Fruit fly (Drosophila melanogaster): ENCODE measurements around the gene CG13004.

The CG13004 gene

DNA sequence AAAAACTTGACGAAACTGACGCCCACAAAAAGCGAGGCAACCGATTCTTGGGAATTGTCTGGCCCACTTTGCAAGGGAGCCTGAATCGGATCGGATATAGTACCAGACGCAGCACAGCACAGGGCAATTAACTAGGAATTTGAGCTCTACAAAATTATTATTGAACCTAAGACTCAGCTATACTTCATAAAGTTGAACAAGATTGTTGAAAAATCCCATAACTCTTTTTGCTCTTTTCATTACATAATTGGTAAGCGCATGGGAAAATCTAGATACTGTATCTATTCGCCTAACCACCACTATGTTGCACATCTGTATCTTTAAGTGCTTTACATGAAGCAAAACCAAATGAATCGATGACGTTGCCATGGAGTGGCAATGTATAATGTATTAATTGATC is 2.2 kb downstream of the CG13004 start (continued):
- TF ChIP-seq CG4328 (GFP tag; optimal IDR thresholded peaks at IDR 0.05), result peak; percentile 19
- TF ChIP-seq CG2116 (GFP tag; optimal IDR thresholded peaks at IDR 0.05), result peak; percentile 12
- peak; percentile 24 for TF ChIP-seq Sry-β (GFP tag; optimal IDR thresholded peaks at IDR 0.05)
- peak; percentile 65 for TF ChIP-seq CG10267 (tag; optimal IDR thresholded peaks at IDR 0.05)
- peak; percentile 87 for TF ChIP-seq vvl (GFP tag; IDR thresholded peaks at IDR 0.05)
- TF ChIP-seq bowl (GFP tag; IDR thresholded peaks at IDR 0.05), result no peak
- TF ChIP-seq CG43689 (GFP tag; IDR thresholded peaks at IDR 0.05), result peak; percentile 47; the same call in 1 of the 2 replicates
- no peak for TF ChIP-seq corto (GFP tag; optimal IDR thresholded peaks at IDR 0.05)
- TF ChIP-seq dm (GFP tag; optimal IDR thresholded peaks at IDR 0.05), result peak; percentile 15
- TF ChIP-seq CG15514 (GFP tag; optimal IDR thresholded peaks at IDR 0.05), result peak; percentile 22
- TF ChIP-seq Camta (GFP tag; optimal IDR thresholded peaks at IDR 0.05), result peak; percentile 80
- no peak for TF ChIP-seq CG3838 (GFP tag; optimal IDR thresholded peaks at IDR 0.05)
- TF ChIP-seq CG1603 (tag; optimal IDR thresholded peaks at IDR 0.05), result peak; percentile 91
- TF ChIP-seq CG3065 (GFP tag; optimal IDR thresholded peaks at IDR 0.05), result peak; percentile 9
- no peak for TF ChIP-seq bigmax (GFP tag; optimal IDR thresholded peaks at IDR 0.05)
- no peak for TF ChIP-seq gfzf (GFP tag; optimal IDR thresholded peaks at IDR 0.05)
- TF ChIP-seq CG4820 (GFP tag; optimal IDR thresholded peaks at IDR 0.05), result peak; percentile 75
- peak; percentile 60 for TF ChIP-seq CG18476 (GFP tag; optimal IDR thresholded peaks at IDR 0.05)
- peak; percentile 73 for TF ChIP-seq ind (GFP tag; optimal IDR thresholded peaks at IDR 0.05)
- TF ChIP-seq unpg (GFP tag; optimal IDR thresholded peaks at IDR 0.05), result peak; percentile 83
- TF ChIP-seq CG11456 (GFP tag; IDR thresholded peaks at IDR 0.05), result peak; percentile 68
- peak; percentile 61 for TF ChIP-seq CG6813 (GFP tag; optimal IDR thresholded peaks at IDR 0.05)
- no peak for TF ChIP-seq Scr (GFP tag; IDR thresholded peaks at IDR 0.05; ENCODE audit: partially characterized antibody)
- no peak for TF ChIP-seq MBD-R2 (GFP tag; IDR thresholded peaks at IDR 0.05)
- peak; percentile 75 for TF ChIP-seq CoRest (tag; optimal IDR thresholded peaks at IDR 0.05)
- TF ChIP-seq dati (GFP tag; IDR thresholded peaks at IDR 0.05), result no peak
- no peak for TF ChIP-seq Elba2 (GFP tag; optimal IDR thresholded peaks at IDR 0.05)
- TF ChIP-seq ham (GFP tag; IDR thresholded peaks at IDR 0.05), result no peak
- TF ChIP-seq klu (GFP tag; IDR thresholded peaks at IDR 0.05), result no peak
- peak; percentile 74 for TF ChIP-seq Awh (GFP tag; IDR thresholded peaks at IDR 0.05)
- TF ChIP-seq tup (GFP tag; optimal IDR thresholded peaks at IDR 0.05), result peak; percentile 30
- TF ChIP-seq CG5180 (GFP tag; optimal IDR thresholded peaks at IDR 0.05), result peak; percentile 60
- peak; percentile 27 for TF ChIP-seq Max (GFP tag; optimal IDR thresholded peaks at IDR 0.05)
- TF ChIP-seq NK7.1 (GFP tag; optimal IDR thresholded peaks at IDR 0.05), result no peak
- TF ChIP-seq prd (optimal IDR thresholded peaks at IDR 0.05), result no peak
- peak; percentile 77 for TF ChIP-seq prd (GFP tag; IDR thresholded peaks at IDR 0.05)
- peak; percentile 79 for TF ChIP-seq Xbp1 (GFP tag; optimal IDR thresholded peaks at IDR 0.05)
- peak; percentile 31 for TF ChIP-seq Nf-YC (tag; optimal IDR thresholded peaks at IDR 0.05)
- TF ChIP-seq gcm (GFP tag; optimal IDR thresholded peaks at IDR 0.05), result peak; percentile 61
- TF ChIP-seq CG13894 (tag; optimal IDR thresholded peaks at IDR 0.05), result no peak
- no peak for TF ChIP-seq lov (optimal IDR thresholded peaks at IDR 0.05)
- peak; percentile 67; the same call in 2 of the 3 replicates for TF ChIP-seq lov (GFP tag; IDR thresholded peaks at IDR 0.05)
- peak; percentile 70 for TF ChIP-seq ap (GFP tag; IDR thresholded peaks at IDR 0.05)
- peak; percentile 49 for TF ChIP-seq CG17568 (GFP tag; optimal IDR thresholded peaks at IDR 0.05)
- no peak for TF ChIP-seq unc-4 (GFP tag; IDR thresholded peaks at IDR 0.05; ENCODE audit: partially characterized antibody)
- peak; percentile 9 for TF ChIP-seq CG6854 (GFP tag; optimal IDR thresholded peaks at IDR 0.05)
- TF ChIP-seq h (optimal IDR thresholded peaks at IDR 0.05), result no peak
- TF ChIP-seq CG9876 (GFP tag; optimal IDR thresholded peaks at IDR 0.05), result no peak
- no peak for TF ChIP-seq CG2129 (GFP tag; IDR thresholded peaks at IDR 0.05; ENCODE audit: partially characterized antibody)
- TF ChIP-seq Doc3 (GFP tag; IDR thresholded peaks at IDR 0.05; ENCODE audit: partially characterized antibody), result no peak
- no peak for TF ChIP-seq p53 (GFP tag; optimal IDR thresholded peaks at IDR 0.05)
- TF ChIP-seq tx (GFP tag; optimal IDR thresholded peaks at IDR 0.05), result peak; percentile 55

Data from whole organism, embryonic.